Fruit fly (Drosophila melanogaster): ENCODE results near the gene Dmtn.

Dmtn gene

dm6 chr3R:6352893-6353623 is 52.6 kb downstream of the Dmtn start (continued):
- TF ChIP-seq CG1621 (tag; optimal IDR thresholded peaks at IDR 0.05) (no peak), Eip78C (GFP tag) (peak; percentile 88), Ets21C (GFP tag; optimal IDR thresholded peaks at IDR 0.05) (no peak), CG7368 (GFP tag; optimal IDR thresholded peaks at IDR 0.05) (no peak), eg (GFP tag; IDR thresholded peaks at IDR 0.05) (peak; percentile 53; the same call in 1 of the 3 replicates), Lpt (GFP tag; optimal IDR thresholded peaks at IDR 0.05) (peak; percentile 34), Sox102F (GFP tag; optimal IDR thresholded peaks at IDR 0.05) (peak; percentile 7), CG3919 (GFP tag; optimal IDR thresholded peaks at IDR 0.05) (no peak), fd85E (GFP tag; optimal IDR thresholded peaks at IDR 0.05) (no peak), Hr38 (GFP tag; optimal IDR thresholded peaks at IDR 0.05) (no peak), vri (GFP tag; optimal IDR thresholded peaks at IDR 0.05) (no peak), CG6792 (GFP tag; optimal IDR thresholded peaks at IDR 0.05) (peak; percentile 13), CG6163 (GFP tag; IDR thresholded peaks at IDR 0.05) (no peak), lz (GFP tag; optimal IDR thresholded peaks at IDR 0.05) (peak; percentile 18), achi (GFP tag; optimal IDR thresholded peaks at IDR 0.05) (peak; percentile 37), Sox15 (GFP tag; optimal IDR thresholded peaks at IDR 0.05) (no peak), CG34406 (GFP tag; optimal IDR thresholded peaks at IDR 0.05) (peak; percentile 22), net (GFP tag; optimal IDR thresholded peaks at IDR 0.05) (peak; percentile 31)

dm6 chr3R:6352436-6352835 is 53.3 kb downstream of the Dmtn start:
- no peak for TF ChIP-seq Ets21C (GFP tag; optimal IDR thresholded peaks at IDR 0.05)
- TF ChIP-seq topi (GFP tag; optimal IDR thresholded peaks at IDR 0.05) = no peak

dm6 chr3R:6351696-6352378 is 53.9 kb downstream of the Dmtn start:
- TF ChIP-seq CG6163 (GFP tag; IDR thresholded peaks at IDR 0.05) (0 out of 3 replicates have a peak, but pooled peaks have one; percentile 41), Eip78C (GFP tag) (peak; percentile 79), CG6854 (GFP tag; optimal IDR thresholded peaks at IDR 0.05) (no peak), CG9139 (GFP tag; optimal IDR thresholded peaks at IDR 0.05) (no peak), Blimp-1 (GFP tag; optimal IDR thresholded peaks at IDR 0.05) (no peak), CG4318 (GFP tag; optimal IDR thresholded peaks at IDR 0.05) (peak; percentile 45), CG15336 (GFP tag; IDR thresholded peaks at IDR 0.05) (peak; percentile 73), achi (GFP tag; optimal IDR thresholded peaks at IDR 0.05) (peak; percentile 39), Sox15 (GFP tag; optimal IDR thresholded peaks at IDR 0.05) (no peak), Eip93F (GFP tag; optimal IDR thresholded peaks at IDR 0.05) (no peak), Hr4 (GFP tag; optimal IDR thresholded peaks at IDR 0.05) (peak; percentile 76), Ets96B (tag; optimal IDR thresholded peaks at IDR 0.05) (peak; percentile 17), esn (GFP tag; optimal IDR thresholded peaks at IDR 0.05) (peak; percentile 31), OdsH (GFP tag; optimal IDR thresholded peaks at IDR 0.05) (peak; percentile 52), CG8632 (GFP tag; optimal IDR thresholded peaks at IDR 0.05) (no peak), CG7368 (GFP tag; optimal IDR thresholded peaks at IDR 0.05) (no peak), CG8119 (GFP tag; IDR thresholded peaks at IDR 0.05) (peak; percentile 69), CG32006 (GFP tag; optimal IDR thresholded peaks at IDR 0.05) (peak; percentile 77), CG8319 (GFP tag; optimal IDR thresholded peaks at IDR 0.05) (no peak), CG6792 (GFP tag; optimal IDR thresholded peaks at IDR 0.05) (no peak), CG3919 (GFP tag; optimal IDR thresholded peaks at IDR 0.05) (peak; percentile 24), topi (GFP tag; optimal IDR thresholded peaks at IDR 0.05) (no peak), CG10669 (GFP tag; optimal IDR thresholded peaks at IDR 0.05) (peak; percentile 39), Lpt (GFP tag; optimal IDR thresholded peaks at IDR 0.05) (no peak), eg (GFP tag; IDR thresholded peaks at IDR 0.05) (peak; percentile 52; the same call in 2 of the 3 replicates), spab (GFP tag; optimal IDR thresholded peaks at IDR 0.05) (no peak), net (GFP tag; optimal IDR thresholded peaks at IDR 0.05) (peak; percentile 31), ss (GFP tag; optimal IDR thresholded peaks at IDR 0.05) (no peak), fkh (GFP tag; optimal IDR thresholded peaks at IDR 0.05) (peak; percentile 38), CG6276 (GFP tag; optimal IDR thresholded peaks at IDR 0.05) (peak; percentile 64), CG16779 (tag; optimal IDR thresholded peaks at IDR 0.05) (peak; percentile 5), CG11902 (GFP tag; optimal IDR thresholded peaks at IDR 0.05) (no peak), fd59A (GFP tag; optimal IDR thresholded peaks at IDR 0.05) (no peak), fd85E (GFP tag; optimal IDR thresholded peaks at IDR 0.05) (no peak), acj6 (GFP tag; optimal IDR thresholded peaks at IDR 0.05) (peak; percentile 49), CG11762 (GFP tag; optimal IDR thresholded peaks at IDR 0.05; ENCODE audit: insufficient read depth) (no peak), Met (GFP tag; optimal IDR thresholded peaks at IDR 0.05) (no peak)

All from whole organism, prepupa.